Worm (Caenorhabditis elegans): ENCODE results near the gene rab-6.1.

DNA sequence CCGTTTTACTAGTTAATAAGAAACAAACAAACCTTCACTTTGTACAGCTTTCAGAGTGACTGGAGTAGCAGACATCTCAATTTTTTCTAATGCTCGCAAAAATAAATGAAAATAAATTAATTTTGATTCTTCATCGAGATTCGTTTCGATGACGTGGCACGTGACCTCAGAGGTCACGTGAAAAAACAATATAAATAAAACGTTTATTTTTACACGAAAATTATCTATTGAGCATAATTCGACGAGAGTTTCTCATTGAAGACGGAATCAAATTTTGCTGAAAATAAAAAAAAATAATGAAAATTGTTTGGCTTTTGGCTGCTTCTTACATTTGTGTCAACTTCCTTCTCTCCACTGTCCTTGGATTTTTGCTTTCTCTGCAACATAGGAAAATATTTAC is 3.9 kb downstream of the rab-6.1 start, which contains the start of gene rpn-6.2:
- TF ChIP-seq ref-1 (GFP tag; conservative IDR thresholded peaks at IDR 0.05) = no peak
- no peak for TF ChIP-seq med-1 (GFP tag; optimal IDR thresholded peaks at IDR 0.05; ENCODE audit: insufficient read depth)
- TF ChIP-seq flt-1 (GFP tag; IDR thresholded peaks at IDR 0.05) = no peak
- no peak for TF ChIP-seq cog-1 (tag; optimal IDR thresholded peaks at IDR 0.05)
- TF ChIP-seq ztf-23 (GFP tag; IDR thresholded peaks at IDR 0.05) = no peak

All from whole organism, midembryonic.